Worm (Caenorhabditis elegans): Measurements from ENCODE around the gene pgp-14.

pgp-14 gene

DNA sequence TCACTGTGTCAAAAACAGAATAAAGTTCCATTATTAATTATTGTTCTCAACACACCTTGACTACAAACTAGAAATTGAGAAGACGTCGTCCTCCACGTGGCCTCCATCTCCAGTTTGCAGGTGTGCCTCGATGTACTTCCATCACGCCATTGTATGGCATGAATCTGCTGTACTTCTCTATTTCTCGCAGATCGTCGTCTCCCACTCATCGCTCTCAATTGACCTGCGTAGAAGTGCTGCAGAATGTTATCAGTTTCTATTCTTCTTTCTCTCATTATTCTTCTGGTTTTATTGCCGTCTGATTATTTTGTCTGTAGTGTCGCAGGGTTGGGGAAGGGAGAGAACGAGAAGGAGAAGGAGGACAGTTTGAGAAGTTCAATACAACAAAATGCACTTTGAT is 10.3 kb upstream of the pgp-14 start:
- no peak for TF ChIP-seq Y95B8A.8 (GFP tag; IDR thresholded peaks at IDR 0.05)
- no peak for TF ChIP-seq atf-7 (tag; optimal IDR thresholded peaks at IDR 0.05)
- TF ChIP-seq ztf-26 (tag; optimal IDR thresholded peaks at IDR 0.05): peak; percentile 53
- no peak for TF ChIP-seq mel-28 (tag; optimal IDR thresholded peaks at IDR 0.05; ENCODE audit: borderline replicate concordance)
- peak; percentile 11 for TF ChIP-seq ZK185.1 (tag; optimal IDR thresholded peaks at IDR 0.05; ENCODE audit: poor library complexity, severe bottlenecking)
- no peak for TF ChIP-seq ztf-18 (tag; optimal IDR thresholded peaks at IDR 0.05)
- TF ChIP-seq lag-1 (GFP tag; IDR thresholded peaks at IDR 0.05): no peak
- TF ChIP-seq dox-1 (GFP tag; IDR thresholded peaks at IDR 0.05): peak; percentile 70
- TF ChIP-seq rcor-1 (GFP tag; IDR thresholded peaks at IDR 0.05): 0 out of 2 replicates have a peak, but pooled peaks have one; percentile 23
- no peak for TF ChIP-seq ets-4 (GFP tag; optimal IDR thresholded peaks at IDR 0.05)
- TF ChIP-seq dpff-1 (tag; optimal IDR thresholded peaks at IDR 0.05): no peak
- TF ChIP-seq tbp1 (GFP tag; optimal IDR thresholded peaks at IDR 0.05): peak; percentile 30
- no peak for TF ChIP-seq unc-130 (GFP tag; optimal IDR thresholded peaks at IDR 0.05)
- TF ChIP-seq let-607 (tag; optimal IDR thresholded peaks at IDR 0.05): peak; percentile 79 to 86
- TF ChIP-seq C06A6.2 (GFP tag; conservative IDR thresholded peaks at IDR 0.05): 0 out of 2 replicates have a peak, but pooled peaks have one; percentile 22
- peak; percentile 23 for TF ChIP-seq nhr-90 (tag; optimal IDR thresholded peaks at IDR 0.05)
- TF ChIP-seq B0336.3 (GFP tag; IDR thresholded peaks at IDR 0.05): 0 out of 2 replicates have a peak, but pooled peaks have one; percentile 25
- peak; percentile 14 for TF ChIP-seq somi-1 (GFP tag; optimal IDR thresholded peaks at IDR 0.05)
- TF ChIP-seq mcd-1 (GFP tag; IDR thresholded peaks at IDR 0.05): 0 out of 2 replicates have a peak, but pooled peaks have one; percentile 14
- TF ChIP-seq attf-5 (GFP tag; optimal IDR thresholded peaks at IDR 0.05): peak; percentile 10
- peak; percentile 98 for TF ChIP-seq nhr-80 (tag; optimal IDR thresholded peaks at IDR 0.05)
- TF ChIP-seq F10E7.11 (tag; optimal IDR thresholded peaks at IDR 0.05): no peak
- TF ChIP-seq nfyb-1 (GFP tag; IDR thresholded peaks at IDR 0.05): no peak
- no peak for TF ChIP-seq lin-35 (GFP tag; optimal IDR thresholded peaks at IDR 0.05)
- no peak for TF ChIP-seq nhr-27 (tag; optimal IDR thresholded peaks at IDR 0.05)
- TF ChIP-seq unc-62 (GFP tag; optimal IDR thresholded peaks at IDR 0.05): no peak
- TF ChIP-seq snpc-4 (GFP tag; optimal IDR thresholded peaks at IDR 0.05): no peak
- TF ChIP-seq snpc-4 (tag; optimal IDR thresholded peaks at IDR 0.05): peak in 1 of 4 experiments; percentile 4

DNA sequence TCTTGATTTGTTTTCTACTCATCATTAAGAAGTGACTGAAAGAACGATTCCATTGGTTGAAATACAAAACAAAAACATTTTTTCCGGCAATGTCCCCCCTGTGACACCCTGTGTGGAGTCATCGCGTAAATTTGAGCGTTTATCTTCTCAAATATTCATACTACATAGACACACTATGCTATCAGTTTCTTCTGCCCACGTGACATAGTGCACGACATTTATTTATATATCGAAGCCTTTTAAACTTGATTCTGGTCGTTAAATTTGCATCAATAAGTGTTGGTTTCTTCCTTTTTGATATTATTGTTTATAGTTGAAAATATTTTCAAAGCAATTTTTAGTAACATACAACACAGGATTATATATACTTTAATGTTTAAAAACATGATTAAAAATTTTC is 9.6 kb upstream of the pgp-14 start:
- TF ChIP-seq cebp-2 (GFP tag; IDR thresholded peaks at IDR 0.05) (no peak), Y95B8A.8 (GFP tag; IDR thresholded peaks at IDR 0.05) (no peak), lin-35 (GFP tag; optimal IDR thresholded peaks at IDR 0.05) (no peak), attf-6 (GFP tag; IDR thresholded peaks at IDR 0.05) (no peak), hrde-1 (tag; optimal IDR thresholded peaks at IDR 0.05; ENCODE audit: borderline replicate concordance) (no peak), cebp-1 (GFP tag; IDR thresholded peaks at IDR 0.05) (no peak), cebp-1 (tag; optimal IDR thresholded peaks at IDR 0.05) (no peak), nfya-1 (tag; optimal IDR thresholded peaks at IDR 0.05; ENCODE audit: borderline replicate concordance, insufficient read depth) (no peak), rec-8 (tag; optimal IDR thresholded peaks at IDR 0.05) (no peak), egl-18 (GFP tag; IDR thresholded peaks at IDR 0.05) (no peak), rpc-1 (optimal IDR thresholded peaks at IDR 0.05) (no peak), rpc-1 (tag; optimal IDR thresholded peaks at IDR 0.05) (no peak), F22D6.2 (tag; optimal IDR thresholded peaks at IDR 0.05) (no peak), F52B5.7 (tag; optimal IDR thresholded peaks at IDR 0.05) (no peak), zim-3 (tag; optimal IDR thresholded peaks at IDR 0.05) (no peak), snpc-3.4 (tag; optimal IDR thresholded peaks at IDR 0.05) (no peak), F39B2.1 (GFP tag; IDR thresholded peaks at IDR 0.05) (no peak)

Measured in whole organism, young adult.